Fruit fly (Drosophila melanogaster): Measurements from ENCODE around the gene CG42374.
A peak's percentile ranks its signal among the peaks of the same experiment; 100 is the strongest.

Gene CG42374

DNA sequence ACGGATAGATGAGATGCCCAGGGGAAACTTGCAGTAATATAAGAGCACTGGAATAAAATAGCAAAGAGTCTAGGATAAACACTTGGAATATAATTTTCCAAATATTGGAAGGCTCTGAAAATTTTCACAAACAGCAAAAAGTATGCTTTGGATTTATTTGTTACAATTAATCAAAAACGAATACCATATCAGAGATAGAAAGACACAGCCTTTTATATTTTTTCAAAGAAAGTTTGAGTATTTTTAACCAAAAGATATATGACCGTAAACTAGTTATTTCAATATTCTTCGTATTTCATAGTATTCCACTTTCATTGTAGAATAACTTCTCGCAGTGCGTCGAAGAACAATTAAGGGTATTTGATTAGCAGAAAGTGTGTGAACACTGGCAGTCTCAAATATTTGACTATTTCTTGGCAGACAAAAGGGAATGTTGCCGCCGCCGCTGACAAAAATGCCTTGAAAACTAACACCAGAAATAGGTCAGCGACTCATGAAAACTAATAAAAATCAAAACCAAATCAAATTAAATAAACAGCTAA, 34.6 kb upstream of the CG42374 start (continued):
- TF ChIP-seq CG7556 (GFP tag; optimal IDR thresholded peaks at IDR 0.05), result peak; percentile 12
- no peak for TF ChIP-seq Oli (tag; optimal IDR thresholded peaks at IDR 0.05)
- no peak for TF ChIP-seq CG6813 (GFP tag; optimal IDR thresholded peaks at IDR 0.05)
- TF ChIP-seq disco-r (GFP tag; optimal IDR thresholded peaks at IDR 0.05), result no peak
- TF ChIP-seq CG3726 (GFP tag; IDR thresholded peaks at IDR 0.05), result no peak
- no peak for TF ChIP-seq prd (optimal IDR thresholded peaks at IDR 0.05)
- TF ChIP-seq prd (GFP tag; IDR thresholded peaks at IDR 0.05), result no peak
- TF ChIP-seq Sox100B (GFP tag; optimal IDR thresholded peaks at IDR 0.05), result no peak
- no peak for TF ChIP-seq CG30020 (tag; optimal IDR thresholded peaks at IDR 0.05)
- TF ChIP-seq so (GFP tag; IDR thresholded peaks at IDR 0.05), result no peak
- TF ChIP-seq Hey (tag; optimal IDR thresholded peaks at IDR 0.05), result no peak
- peak; percentile 13 for TF ChIP-seq fd96Cb (tag; optimal IDR thresholded peaks at IDR 0.05)
- no peak for TF ChIP-seq CG14860 (GFP tag; IDR thresholded peaks at IDR 0.05; ENCODE audit: partially characterized antibody)
- no peak for TF ChIP-seq CG14441 (GFP tag; IDR thresholded peaks at IDR 0.05)
- TF ChIP-seq jumu (GFP tag; optimal IDR thresholded peaks at IDR 0.05), result no peak
- no peak for TF ChIP-seq tio (GFP tag; optimal IDR thresholded peaks at IDR 0.05)
- no peak for TF ChIP-seq pho (GFP tag; optimal IDR thresholded peaks at IDR 0.05)
- TF ChIP-seq CG8359 (GFP tag; optimal IDR thresholded peaks at IDR 0.05; ENCODE audit: borderline replicate concordance), result peak; percentile 15
- no peak for TF ChIP-seq BEAF-32 (GFP tag; optimal IDR thresholded peaks at IDR 0.05)
- no peak for TF ChIP-seq CTCF (GFP tag; optimal IDR thresholded peaks at IDR 0.05)
- no peak for TF ChIP-seq CG8089 (GFP tag; optimal IDR thresholded peaks at IDR 0.05)
- no peak for TF ChIP-seq nom (GFP tag; optimal IDR thresholded peaks at IDR 0.05)
- TF ChIP-seq CG17359 (tag; optimal IDR thresholded peaks at IDR 0.05), result peak; percentile 15
- no peak for TF ChIP-seq Sry-β (GFP tag; optimal IDR thresholded peaks at IDR 0.05)
- no peak for TF ChIP-seq unc-4 (GFP tag; IDR thresholded peaks at IDR 0.05; ENCODE audit: partially characterized antibody)
- peak; percentile 22 for TF ChIP-seq Sox102F (GFP tag; optimal IDR thresholded peaks at IDR 0.05)
- peak; percentile 25 for TF ChIP-seq dmrt11E (tag; optimal IDR thresholded peaks at IDR 0.05)
- no peak for TF ChIP-seq CG3065 (GFP tag; optimal IDR thresholded peaks at IDR 0.05)
- no peak for TF ChIP-seq CG3163 (GFP tag; optimal IDR thresholded peaks at IDR 0.05)
- no peak for TF ChIP-seq CG9609 (GFP tag; optimal IDR thresholded peaks at IDR 0.05)
- TF ChIP-seq grn (GFP tag; optimal IDR thresholded peaks at IDR 0.05), result no peak
- TF ChIP-seq trh (GFP tag; optimal IDR thresholded peaks at IDR 0.05), result no peak

dm6 chr3L:19229491-19229890, 34.1 kb upstream of the CG42374 start:
- no peak for TF ChIP-seq pnt (GFP tag; optimal IDR thresholded peaks at IDR 0.05)
- no peak for TF ChIP-seq wdn (GFP tag; IDR thresholded peaks at IDR 0.05)
- no peak for TF ChIP-seq Xrp1 (GFP tag; IDR thresholded peaks at IDR 0.05)
- no peak for TF ChIP-seq gcm2 (GFP tag; optimal IDR thresholded peaks at IDR 0.05)
- no peak for TF ChIP-seq CG18764 (GFP tag; optimal IDR thresholded peaks at IDR 0.05)
- TF ChIP-seq Lim3 (GFP tag; IDR thresholded peaks at IDR 0.05), result no peak
- no peak for TF ChIP-seq exex (tag; optimal IDR thresholded peaks at IDR 0.05)
- no peak for TF ChIP-seq otp (GFP tag; IDR thresholded peaks at IDR 0.05)
- no peak for TF ChIP-seq cad (GFP tag; optimal IDR thresholded peaks at IDR 0.05)
- TF ChIP-seq GATAe (GFP tag; conservative IDR thresholded peaks at IDR 0.05), result no peak
- no peak for TF ChIP-seq NK7.1 (GFP tag; optimal IDR thresholded peaks at IDR 0.05)
- no peak for TF ChIP-seq Hr78 (GFP tag; optimal IDR thresholded peaks at IDR 0.05)
- TF ChIP-seq CG32532 (GFP tag; IDR thresholded peaks at IDR 0.05), result no peak
- no peak for TF ChIP-seq tgo (GFP tag; IDR thresholded peaks at IDR 0.05)
- TF ChIP-seq mirr (GFP tag; optimal IDR thresholded peaks at IDR 0.05), result peak; percentile 26
- no peak for TF ChIP-seq CG3163 (GFP tag; optimal IDR thresholded peaks at IDR 0.05)
- TF ChIP-seq Ets65A (GFP tag), result peak; percentile 39
- TF ChIP-seq CG14667 (GFP tag; IDR thresholded peaks at IDR 0.05), result no peak
- TF ChIP-seq Eip74EF (GFP tag; optimal IDR thresholded peaks at IDR 0.05), result no peak
- TF ChIP-seq repo (GFP tag; optimal IDR thresholded peaks at IDR 0.05), result no peak
- TF ChIP-seq da (GFP tag; optimal IDR thresholded peaks at IDR 0.05), result no peak
- TF ChIP-seq slou (GFP tag; optimal IDR thresholded peaks at IDR 0.05), result no peak
- TF ChIP-seq Tbp (GFP tag; optimal IDR thresholded peaks at IDR 0.05), result no peak
